Worm (Caenorhabditis elegans): ENCODE results near the gene dab-1.

The dab-1 gene

DNA sequence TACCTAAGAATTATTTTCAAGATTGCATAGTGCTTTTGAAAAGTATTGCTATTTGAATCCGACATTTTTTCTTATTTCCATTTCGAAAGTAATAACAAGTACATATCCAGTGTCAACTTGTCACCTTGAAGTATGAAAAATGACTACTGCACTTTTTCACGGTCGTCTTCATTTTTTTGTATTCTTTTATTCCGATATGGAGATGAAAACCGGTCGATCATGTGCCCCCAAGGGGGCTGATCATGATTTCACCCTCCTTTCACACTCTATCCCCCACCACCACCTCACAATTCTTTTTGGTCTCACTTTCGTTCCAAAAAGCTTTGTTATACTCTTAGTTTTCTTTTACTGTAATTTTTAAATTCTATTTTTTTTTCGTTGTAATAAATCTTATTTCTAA, 3.7 kb downstream of the dab-1 start:
- TF ChIP-seq hlh-30 (tag; optimal IDR thresholded peaks at IDR 0.05; ENCODE audit: insufficient read depth) (peak; percentile 60), ctbp-1 (GFP tag; IDR thresholded peaks at IDR 0.05) (no peak), attf-4 (tag; optimal IDR thresholded peaks at IDR 0.05) (no peak), mdl-1 (tag; optimal IDR thresholded peaks at IDR 0.05) (no peak), unc-62 (GFP tag; optimal IDR thresholded peaks at IDR 0.05 in 1 of 2) (peak in 1 of 2 experiments; percentile 23), unc-62 (tag; optimal IDR thresholded peaks at IDR 0.05) (no peak), ceh-28 (tag; optimal IDR thresholded peaks at IDR 0.05) (no peak), F10B5.3 (tag; optimal IDR thresholded peaks at IDR 0.05) (no peak), ces-1 (GFP tag; optimal IDR thresholded peaks at IDR 0.05) (no peak), ZK337.2 (GFP tag; IDR thresholded peaks at IDR 0.05) (no peak), nhr-28 (tag; optimal IDR thresholded peaks at IDR 0.05) (no peak), daf-16 (GFP tag; optimal IDR thresholded peaks at IDR 0.05) (no peak), daf-16 (tag; optimal IDR thresholded peaks at IDR 0.05) (no peak), dmd-9 (GFP tag; IDR thresholded peaks at IDR 0.05) (no peak), lin-39 (tag; optimal IDR thresholded peaks at IDR 0.05) (no peak), tra-1 (GFP tag; IDR thresholded peaks at IDR 0.05) (no peak), mep-1 (tag; optimal IDR thresholded peaks at IDR 0.05) (peak; percentile 14), snpc-4 (tag; optimal IDR thresholded peaks at IDR 0.05) (no peak), lin-38 (GFP tag; IDR thresholded peaks at IDR 0.05) (no peak), Y75B8A.6 (GFP tag; IDR thresholded peaks at IDR 0.05) (no peak), mxl-3 (GFP tag; optimal IDR thresholded peaks at IDR 0.05) (no peak), madf-5 (GFP tag; IDR thresholded peaks at IDR 0.05) (no peak), nhr-11 (tag; optimal IDR thresholded peaks at IDR 0.05) (no peak), zfp-2 (tag; optimal IDR thresholded peaks at IDR 0.05) (no peak), aha-1 (tag) (peak; percentile 56), nhr-77 (tag; optimal IDR thresholded peaks at IDR 0.05) (no peak), skn-1 (tag; optimal IDR thresholded peaks at IDR 0.05) (no peak), dmd-8 (GFP tag; IDR thresholded peaks at IDR 0.05) (no peak), spr-1 (tag; optimal IDR thresholded peaks at IDR 0.05) (no peak), daf-8 (GFP tag; IDR thresholded peaks at IDR 0.05) (no peak), R02D3.7 (tag; optimal IDR thresholded peaks at IDR 0.05) (no peak), egl-27 (tag; optimal IDR thresholded peaks at IDR 0.05) (no peak)

DNA sequence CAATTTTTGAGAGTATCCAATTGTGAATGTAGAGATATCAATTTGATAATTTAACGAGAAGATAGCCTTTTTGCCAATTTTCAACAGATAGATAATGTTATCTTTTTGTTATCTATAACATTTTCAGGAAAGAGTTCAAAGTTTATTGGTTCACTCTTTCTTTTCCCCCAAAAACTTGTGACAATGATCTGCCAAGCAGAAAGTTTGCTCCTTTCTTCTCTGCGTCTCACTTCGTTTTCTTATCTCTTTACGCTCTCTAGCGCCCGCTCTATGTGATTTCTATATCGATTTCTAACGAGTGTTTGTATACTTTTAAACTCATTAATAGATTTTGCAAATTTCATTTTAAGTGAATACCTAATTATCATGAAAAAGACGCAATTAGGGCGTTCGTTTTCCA, 4.3 kb downstream of the dab-1 start:
- TF ChIP-seq lin-13 (GFP tag; optimal IDR thresholded peaks at IDR 0.05) = no peak
- TF ChIP-seq spr-1 (tag; optimal IDR thresholded peaks at IDR 0.05) = no peak
- no peak for TF ChIP-seq daf-16 (GFP tag; optimal IDR thresholded peaks at IDR 0.05)
- TF ChIP-seq daf-16 (tag; optimal IDR thresholded peaks at IDR 0.05) = peak; percentile 76
- no peak for TF ChIP-seq zip-2 (tag; optimal IDR thresholded peaks at IDR 0.05)
- no peak for TF ChIP-seq egl-27 (tag; optimal IDR thresholded peaks at IDR 0.05)
- TF ChIP-seq ceh-20 (GFP tag; IDR thresholded peaks at IDR 0.05) = no peak
- no peak for TF ChIP-seq nhr-48 (tag; optimal IDR thresholded peaks at IDR 0.05)
- TF ChIP-seq mep-1 (tag; optimal IDR thresholded peaks at IDR 0.05) = peak; percentile 23
- TF ChIP-seq daf-19 (GFP tag; conservative IDR thresholded peaks at IDR 0.05) = no peak
- no peak for TF ChIP-seq ztf-7 (tag; optimal IDR thresholded peaks at IDR 0.05)
- peak; percentile 64 for TF ChIP-seq dmd-6 (GFP tag; IDR thresholded peaks at IDR 0.05)
- TF ChIP-seq pqm-1 (tag; optimal IDR thresholded peaks at IDR 0.05) = peak; percentile 48
- no peak for TF ChIP-seq ceh-32 (tag; optimal IDR thresholded peaks at IDR 0.05; ENCODE audit: poor library complexity)
- TF ChIP-seq lsy-2 (tag; optimal IDR thresholded peaks at IDR 0.05) = peak in 1 of 2 experiments; percentile 23
- no peak for TF ChIP-seq Y48G9A.11 (GFP tag; IDR thresholded peaks at IDR 0.05)
- peak; percentile 81 for TF ChIP-seq dve-1 (tag; optimal IDR thresholded peaks at IDR 0.05; ENCODE audit: insufficient read depth)
- no peak for TF ChIP-seq cey-2 (tag; optimal IDR thresholded peaks at IDR 0.05; ENCODE audit: borderline replicate concordance, insufficient read depth)
- TF ChIP-seq nhr-28 (tag; optimal IDR thresholded peaks at IDR 0.05) = peak; percentile 52
- TF ChIP-seq zip-11 (GFP tag; IDR thresholded peaks at IDR 0.05) = no peak
- no peak for TF ChIP-seq nhr-11 (tag; optimal IDR thresholded peaks at IDR 0.05)
- no peak for TF ChIP-seq daf-12 (tag; optimal IDR thresholded peaks at IDR 0.05)
- TF ChIP-seq hlh-30 (tag; optimal IDR thresholded peaks at IDR 0.05; ENCODE audit: insufficient read depth) = peak; percentile 50
- no peak for TF ChIP-seq mxl-2 (GFP tag; conservative IDR thresholded peaks at IDR 0.05)
- TF ChIP-seq fkh-10 (GFP tag; optimal IDR thresholded peaks at IDR 0.05) = no peak
- no peak for TF ChIP-seq egl-43 (GFP tag; IDR thresholded peaks at IDR 0.05)
- no peak for TF ChIP-seq mxl-3 (GFP tag; optimal IDR thresholded peaks at IDR 0.05)
- 0 out of 2 replicates have a peak, but pooled peaks have one; percentile 13 for TF ChIP-seq lin-1 (GFP tag; IDR thresholded peaks at IDR 0.05)
- TF ChIP-seq ZK546.5 (tag; optimal IDR thresholded peaks at IDR 0.05) = no peak

All from whole organism, L4 larva.